Worm (Caenorhabditis elegans) whole organism, midembryonic: ENCODE data around the gene frpr-18.

Experiments
- T22C8.4 ChIP-seq: fragments of 200-800 bp; sonication (Bioruptor generic); IDR thresholded peaks from 2 replicates; pipeline ENCODE4 v1.3.6; 2022; ENCODE audit warnings: missing genetic modification characterization, missing compliant biosample characterization
- flt-1 ChIP-seq: fragments of 200-800 bp; sonication (Bioruptor generic); IDR thresholded peaks from 2 replicates; pipeline ENCODE4 v1.3.6; 2022; ENCODE audit warnings: missing genetic modification characterization, missing compliant biosample characterization
- klf-2 ChIP-seq: fragments of 200-800 bp; sonication (Bioruptor generic); conservative IDR thresholded peaks from 2 replicates; pipeline ENCODE4 v1.3.6; 2022; ENCODE audit warnings: missing genetic modification reagents, missing genetic modification characterization, missing compliant biosample characterization
- ztf-23 ChIP-seq: fragments of 200-800 bp; sonication (Bioruptor generic); IDR thresholded peaks from 2 replicates; pipeline ENCODE4 v1.3.6; 2022; ENCODE audit warnings: missing genetic modification reagents, missing genetic modification characterization, missing compliant biosample characterization
- ztf-29 ChIP-seq: fragments of 200-800 bp; sonication (Bioruptor generic); IDR thresholded peaks from 2 replicates; pipeline ENCODE4 v1.3.6; 2022; ENCODE audit warnings: missing genetic modification reagents, missing genetic modification characterization, missing compliant biosample characterization

DNA sequence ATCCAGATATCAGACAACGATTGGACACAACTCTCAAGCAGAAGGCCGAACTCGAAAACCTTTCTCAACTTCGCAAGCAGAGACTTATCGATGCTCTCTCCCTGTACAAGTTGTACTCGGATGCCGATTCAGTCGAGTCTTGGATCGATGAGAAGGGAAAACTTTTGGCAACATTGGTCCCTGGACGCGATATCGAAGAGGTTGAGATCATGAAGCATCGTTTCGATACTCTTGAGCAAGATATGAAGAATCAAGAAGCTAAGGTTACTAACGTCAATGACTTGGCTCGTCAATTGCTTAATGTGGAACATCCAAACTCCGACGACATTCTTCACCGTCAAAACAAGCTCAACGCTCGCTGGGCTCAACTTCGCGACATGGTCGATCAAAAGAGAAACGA, 15.0 kb downstream of the frpr-18 start:
- no peak for TF ChIP-seq ztf-29 (GFP tag; lab: Robert Waterston, UW)
- TF ChIP-seq ztf-23 (GFP tag; lab: Robert Waterston, UW), result no peak
- no peak for TF ChIP-seq klf-2 (GFP tag; lab: Robert Waterston, UW)
- no peak for TF ChIP-seq T22C8.4 (GFP tag; lab: Robert Waterston, UW)
- no peak for TF ChIP-seq flt-1 (GFP tag; lab: Robert Waterston, UW)
